Fruit fly (Drosophila melanogaster): ENCODE measurements around the gene Tailor.
A peak's percentile ranks its signal among the peaks of the same experiment; 100 is the strongest.

Gene Tailor

dm6 chr3R:7109760-7110303, 23.9 kb upstream of the Tailor start:
- TF ChIP-seq CTCF (optimal IDR thresholded peaks at IDR 0.05) (no peak), CG8478 (optimal IDR thresholded peaks at IDR 0.05) (no peak)

dm6 chr3R:7108589-7109312, 22.9 kb upstream of the Tailor start:
- no peak for TF ChIP-seq CTCF (optimal IDR thresholded peaks at IDR 0.05)
- no peak for TF ChIP-seq CG8478 (optimal IDR thresholded peaks at IDR 0.05)

dm6 chr3R:7107713-7108588, 22.1 kb upstream of the Tailor start:
- TF ChIP-seq CG8478 (optimal IDR thresholded peaks at IDR 0.05) = no peak
- no peak for TF ChIP-seq CTCF (optimal IDR thresholded peaks at IDR 0.05)

- TF ChIP-seq CTCF (optimal IDR thresholded peaks at IDR 0.05) (no peak), CG8478 (optimal IDR thresholded peaks at IDR 0.05) (no peak)
Observed at dm6 chr3R:7105503-7106164, 19.8 kb upstream of the Tailor start.

- TF ChIP-seq CG8478 (optimal IDR thresholded peaks at IDR 0.05) = no peak
- no peak for TF ChIP-seq CTCF (optimal IDR thresholded peaks at IDR 0.05)
Observed at dm6 chr3R:7104308-7104707, 18.4 kb upstream of the Tailor start.

- TF ChIP-seq CTCF (optimal IDR thresholded peaks at IDR 0.05) (no peak), CG8478 (optimal IDR thresholded peaks at IDR 0.05) (no peak)
Observed at dm6 chr3R:7102853-7103833, 17.3 kb upstream of the Tailor start.

- no peak for TF ChIP-seq CG8478 (optimal IDR thresholded peaks at IDR 0.05)
- TF ChIP-seq CTCF (optimal IDR thresholded peaks at IDR 0.05) = no peak
Observed at dm6 chr3R:7094368-7094767, 8.5 kb upstream of the Tailor start.

dm6 chr3R:7093592-7093991, 7.7 kb upstream of the Tailor start:
- TF ChIP-seq CG8478 (optimal IDR thresholded peaks at IDR 0.05) = no peak
- TF ChIP-seq CTCF (optimal IDR thresholded peaks at IDR 0.05) = no peak

- TF ChIP-seq CTCF (optimal IDR thresholded peaks at IDR 0.05) = peak in 1 of 2 experiments; percentile 51
- no peak for TF ChIP-seq CG8478 (optimal IDR thresholded peaks at IDR 0.05)
Observed at dm6 chr3R:7091904-7092303, 6.0 kb upstream of the Tailor start.

dm6 chr3R:7090337-7090830, 4.5 kb upstream of the Tailor start:
- TF ChIP-seq CTCF (optimal IDR thresholded peaks at IDR 0.05) (no peak), CG8478 (optimal IDR thresholded peaks at IDR 0.05) (no peak)

dm6 chr3R:7089522-7090336, 3.8 kb upstream of the Tailor start:
- TF ChIP-seq CTCF (optimal IDR thresholded peaks at IDR 0.05) (no peak), CG8478 (optimal IDR thresholded peaks at IDR 0.05) (no peak)

- TF ChIP-seq CTCF (optimal IDR thresholded peaks at IDR 0.05) = peak in 1 of 2 experiments; percentile 17
- no peak for TF ChIP-seq CG8478 (optimal IDR thresholded peaks at IDR 0.05)
Observed at dm6 chr3R:7088837-7089361, 3.0 kb upstream of the Tailor start.

dm6 chr3R:7087904-7088303, 2.0 kb upstream of the Tailor start:
- TF ChIP-seq CTCF (optimal IDR thresholded peaks at IDR 0.05) (no peak), CG8478 (optimal IDR thresholded peaks at IDR 0.05) (no peak)

Data from S2 (cell line).